Worm (Caenorhabditis elegans): Measurements from ENCODE around the gene sdz-12.

- TF ChIP-seq zfp-3 (GFP tag; conservative IDR thresholded peaks at IDR 0.05) (no peak), unc-62 (GFP tag; optimal IDR thresholded peaks at IDR 0.05 in 1 of 2) (no peak), unc-62 (tag; optimal IDR thresholded peaks at IDR 0.05) (no peak), nhr-76 (tag; optimal IDR thresholded peaks at IDR 0.05) (no peak), lsy-2 (tag; optimal IDR thresholded peaks at IDR 0.05) (no peak), snpc-4 (tag; optimal IDR thresholded peaks at IDR 0.05) (no peak), mxl-2 (GFP tag; conservative IDR thresholded peaks at IDR 0.05) (no peak), arid-1 (GFP tag; conservative IDR thresholded peaks at IDR 0.05) (no peak), F10B5.3 (tag; optimal IDR thresholded peaks at IDR 0.05) (no peak), duxl-1 (tag; optimal IDR thresholded peaks at IDR 0.05; ENCODE audit: poor library complexity) (no peak), zip-11 (GFP tag; IDR thresholded peaks at IDR 0.05) (no peak)
These were observed 22.0 kb upstream of the sdz-12 start, which contains the start of gene rcd-1 for ce11 chrII:3753598-3753997.

Measured in whole organism, L4 larva.